Worm (Caenorhabditis elegans): ENCODE measurements around the gene mpc-1.

- no peak for TF ChIP-seq madf-6 (GFP tag; IDR thresholded peaks at IDR 0.05)
- no peak for TF ChIP-seq T26A5.8 (tag; optimal IDR thresholded peaks at IDR 0.05)
- TF ChIP-seq hsf-1 (GFP tag; IDR thresholded peaks at IDR 0.05) = no peak
- no peak for TF ChIP-seq unc-130 (GFP tag; optimal IDR thresholded peaks at IDR 0.05)
- TF ChIP-seq tlf-1 (GFP tag; optimal IDR thresholded peaks at IDR 0.05) = no peak
- TF ChIP-seq ceh-91 (GFP tag; IDR thresholded peaks at IDR 0.05) = no peak
- TF ChIP-seq ztf-6 (GFP tag; IDR thresholded peaks at IDR 0.05) = no peak
- no peak for TF ChIP-seq pha-4 (tag; optimal IDR thresholded peaks at IDR 0.05)
- TF ChIP-seq ekl-4 (GFP tag; IDR thresholded peaks at IDR 0.05) = no peak
- TF ChIP-seq B0035.1 (tag; optimal IDR thresholded peaks at IDR 0.05) = no peak
These were observed 31.2 kb downstream of the mpc-1 start for ce11 chrIII:4444492-4444891.

Data from whole organism, young adult.